Worm (Caenorhabditis elegans): ENCODE results near the gene str-79.

- no peak for TF ChIP-seq zim-3 (tag; optimal IDR thresholded peaks at IDR 0.05)
- no peak for TF ChIP-seq egrh-3 (GFP tag; IDR thresholded peaks at IDR 0.05)
- TF ChIP-seq unc-62 (GFP tag; optimal IDR thresholded peaks at IDR 0.05): no peak
- no peak for TF ChIP-seq ceh-40 (GFP tag; IDR thresholded peaks at IDR 0.05)
- peak; percentile 9 for TF ChIP-seq nhr-80 (tag; optimal IDR thresholded peaks at IDR 0.05)
- TF ChIP-seq him-1 (tag; optimal IDR thresholded peaks at IDR 0.05): no peak
- TF ChIP-seq sdz-38 (tag; optimal IDR thresholded peaks at IDR 0.05): no peak
- no peak for TF ChIP-seq ccch-3 (GFP tag; optimal IDR thresholded peaks at IDR 0.05)
- no peak for TF ChIP-seq nfya-2 (GFP tag; IDR thresholded peaks at IDR 0.05)
- no peak for TF ChIP-seq ceh-100 (GFP tag; IDR thresholded peaks at IDR 0.05)
- TF ChIP-seq F37B4.10 (GFP tag; IDR thresholded peaks at IDR 0.05): no peak
- TF ChIP-seq D2030.7 (GFP tag; IDR thresholded peaks at IDR 0.05): no peak
These were observed 8.6 kb upstream of the str-79 start for ce11 chrX:1960895-1961715.
